Worm (Caenorhabditis elegans) whole organism, young adult: ENCODE data around the gene ttc-37.

Source experiments
- B0336.3 ChIP-seq: fragments of 200-800 bp; sonication (Bioruptor generic); IDR thresholded peaks from 2 replicates; pipeline ENCODE4 v1.3.6; 2022; ENCODE audit warnings: missing genetic modification characterization, missing compliant biosample characterization
- F22D6.2 ChIP-seq: sonication (generic microtip); optimal IDR thresholded peaks from 2 replicates; lab custom pipeline; 2016; ENCODE audit warnings: mild to moderate bottlenecking, missing genetic modification characterization, missing compliant biosample characterization
- F23B12.7 ChIP-seq: sonication (generic microtip); optimal IDR thresholded peaks from 2 replicates; lab custom pipeline; 2017; ENCODE audit warnings: missing genetic modification characterization, mild to moderate bottlenecking, missing compliant biosample characterization, antibody characterized with exemption, moderate library complexity; ENCODE audit not compliant: insufficient read depth
- F33H1.4 ChIP-seq: fragments of 200-800 bp; sonication (Bioruptor generic); IDR thresholded peaks from 2 replicates; pipeline ENCODE4 v1.3.6; 2022; ENCODE audit warnings: missing genetic modification reagents, missing genetic modification characterization, missing compliant biosample characterization
- F37B4.10 ChIP-seq: fragments of 200-800 bp; sonication (Bioruptor generic); IDR thresholded peaks from 2 replicates; pipeline ENCODE4 v1.3.6; 2022; ENCODE audit warnings: missing genetic modification characterization, missing compliant biosample characterization
- F55B11.4 ChIP-seq: sonication (generic microtip); optimal IDR thresholded peaks from 2 replicates; lab custom pipeline; 2016; ENCODE audit warnings: missing compliant biosample characterization, missing genetic modification characterization, borderline replicate concordance; ENCODE audit not compliant: insufficient read depth
- F57A8.1 ChIP-seq: fragments of 200-800 bp; sonication (Bioruptor generic); optimal IDR thresholded peaks from 2 replicates; lab custom pipeline; 2018; ENCODE audit warnings: mild to moderate bottlenecking, missing genetic modification characterization, moderate library complexity, missing compliant biosample characterization
- F57C9.4 ChIP-seq: sonication (generic microtip); optimal IDR thresholded peaks from 2 replicates; lab custom pipeline; 2017; ENCODE audit warnings: mild to moderate bottlenecking, missing genetic modification characterization, missing compliant biosample characterization
- T07F8.4 ChIP-seq: sonication (generic microtip); optimal IDR thresholded peaks from 2 replicates; lab custom pipeline; 2016; ENCODE audit warnings: mild to moderate bottlenecking, missing genetic modification characterization, moderate library complexity, missing compliant biosample characterization
- Y53F4B.3 ChIP-seq: fragments of 200-800 bp; sonication (Bioruptor generic); IDR thresholded peaks from 2 replicates; pipeline ENCODE4 v1.3.6; 2022; ENCODE audit warnings: missing genetic modification reagents, missing genetic modification characterization, missing compliant biosample characterization
- ZK185.1 ChIP-seq: sonication (generic microtip); optimal IDR thresholded peaks from 2 replicates; lab custom pipeline; 2016; ENCODE audit warnings: mild to moderate bottlenecking, missing genetic modification characterization, missing compliant biosample characterization; ENCODE audit not compliant: poor library complexity, severe bottlenecking
- akir-1 ChIP-seq: fragments of 200-800 bp; sonication (Bioruptor generic); optimal IDR thresholded peaks from 2 replicates; lab custom pipeline; 2018; ENCODE audit warnings: mild to moderate bottlenecking, missing genetic modification characterization, moderate library complexity, missing compliant biosample characterization
- aptf-3 ChIP-seq: fragments of 200-800 bp; sonication (Bioruptor generic); IDR thresholded peaks from 2 replicates; pipeline ENCODE4 v1.3.6; 2022; ENCODE audit warnings: missing genetic modification characterization, missing compliant biosample characterization
- attf-5 ChIP-seq: fragments of 200-800 bp; sonication (Bioruptor generic); optimal IDR thresholded peaks from 2 replicates; lab custom pipeline; 2018; ENCODE audit warnings: mild to moderate bottlenecking, missing genetic modification characterization, missing compliant biosample characterization
- attf-6 ChIP-seq: fragments of 200-800 bp; sonication (Bioruptor generic); IDR thresholded peaks from 2 replicates; pipeline ENCODE4 v1.3.6; 2022; ENCODE audit warnings: missing genetic modification reagents, missing genetic modification characterization, missing compliant biosample characterization
- cebp-1 ChIP-seq, 2 experiments: fragments of 200-800 bp in 1 of 2; sonication (Bioruptor generic) in 1 of 2; sonication (generic microtip) in 1 of 2; IDR thresholded peaks in 1 of 2; optimal IDR thresholded peaks in 1 of 2; 2 replicates each; pipeline versions ENCODE4 v1.3.6 to Lab custom; 2017 to 2022; ENCODE audit warnings: missing compliant biosample characterization in 2 of 2, missing genetic modification characterization in 2 of 2, mild to moderate bottlenecking in 1 of 2, missing genetic modification reagents in 1 of 2, moderate library complexity in 1 of 2
- cebp-2 ChIP-seq: fragments of 200-800 bp; sonication (Bioruptor generic); IDR thresholded peaks from 2 replicates; pipeline ENCODE4 v1.3.6; 2022; ENCODE audit warnings: missing genetic modification characterization, missing compliant biosample characterization
- ceh-58 ChIP-seq: fragments of 200-800 bp; sonication (Bioruptor generic); IDR thresholded peaks from 2 replicates; pipeline ENCODE4 v1.3.6; 2022; ENCODE audit warnings: missing genetic modification characterization, missing compliant biosample characterization
- dox-1 ChIP-seq: fragments of 200-800 bp; sonication (Bioruptor generic); IDR thresholded peaks from 2 replicates; pipeline ENCODE4 v1.3.6; 2022; ENCODE audit warnings: missing genetic modification reagents, missing genetic modification characterization, missing compliant biosample characterization
- efl-1 ChIP-seq: fragments of 150-350 bp; optimal IDR thresholded peaks from 2 replicates; lab custom pipeline; 2014; ENCODE audit warnings: missing biosample characterization, missing genetic modification reagents, missing genetic modification characterization
- him-1 ChIP-seq: sonication (generic microtip); optimal IDR thresholded peaks from 2 replicates; lab custom pipeline; 2016; ENCODE audit warnings: missing genotype, missing genetic modification reagents, missing genetic modification characterization, missing compliant biosample characterization
- lag-1 ChIP-seq: fragments of 200-800 bp; sonication (Bioruptor generic); IDR thresholded peaks from 2 replicates; pipeline ENCODE4 v1.3.6; 2022; ENCODE audit warnings: missing genetic modification reagents, missing genetic modification characterization, missing compliant biosample characterization
- let-526 ChIP-seq: fragments of 200-800 bp; sonication (Bioruptor generic); IDR thresholded peaks from 2 replicates; pipeline ENCODE4 v1.3.6; 2022; ENCODE audit warnings: missing genetic modification reagents, missing genetic modification characterization, missing compliant biosample characterization
- lin-26 ChIP-seq: fragments of 200-800 bp; sonication (Bioruptor generic); IDR thresholded peaks from 2 replicates; pipeline ENCODE4 v1.3.6; 2022; ENCODE audit warnings: missing genetic modification reagents, missing genetic modification characterization, missing compliant biosample characterization
- madf-10 ChIP-seq: sonication (generic microtip); optimal IDR thresholded peaks from 2 replicates; lab custom pipeline; 2016; ENCODE audit warnings: mild to moderate bottlenecking, missing genetic modification characterization, missing compliant biosample characterization
- madf-3 ChIP-seq: fragments of 200-800 bp; sonication (Bioruptor generic); IDR thresholded peaks from 2 replicates; pipeline ENCODE4 v1.3.6; 2022; ENCODE audit warnings: missing genetic modification reagents, missing genetic modification characterization, missing compliant biosample characterization
- madf-6 ChIP-seq: fragments of 200-800 bp; sonication (Bioruptor generic); IDR thresholded peaks from 2 replicates; pipeline ENCODE4 v1.3.6; 2022; ENCODE audit warnings: missing genetic modification reagents, missing genetic modification characterization, missing compliant biosample characterization
- mel-28 ChIP-seq: sonication (generic microtip); optimal IDR thresholded peaks from 2 replicates; lab custom pipeline; 2016; ENCODE audit warnings: borderline replicate concordance, mild to moderate bottlenecking, missing genetic modification characterization, missing compliant biosample characterization
- nfya-2 ChIP-seq: fragments of 200-800 bp; sonication (Bioruptor generic); IDR thresholded peaks from 2 replicates; pipeline ENCODE4 v1.3.6; 2022; ENCODE audit warnings: missing genetic modification reagents, missing genetic modification characterization, missing compliant biosample characterization
- nhr-120 ChIP-seq: fragments of 200-800 bp; sonication (Bioruptor generic); IDR thresholded peaks from 2 replicates; pipeline ENCODE4 v1.3.6; 2022; ENCODE audit warnings: missing genetic modification characterization, missing compliant biosample characterization
- pha-4 ChIP-seq: fragments of 150-350 bp; sonication (generic microtip); optimal IDR thresholded peaks from 2 replicates; lab custom pipeline; 2014; ENCODE audit warnings: missing biosample characterization, missing genetic modification reagents, missing genetic modification characterization
- rec-8 ChIP-seq, 2 experiments: sonication (generic microtip); optimal IDR thresholded peaks; 2 replicates each; lab custom pipeline; 2016; ENCODE audit warnings: mild to moderate bottlenecking in 2 of 2, missing genetic modification characterization in 2 of 2, missing genetic modification reagents in 2 of 2, missing genotype in 2 of 2, missing biosample characterization in 1 of 2, missing compliant biosample characterization in 1 of 2, moderate library complexity in 1 of 2
- sdz-38 ChIP-seq: sonication (generic microtip); optimal IDR thresholded peaks from 2 replicates; lab custom pipeline; 2016; ENCODE audit warnings: missing genotype, missing genetic modification characterization, missing compliant biosample characterization
- snpc-1.3 ChIP-seq: sonication (generic microtip); optimal IDR thresholded peaks from 2 replicates; lab custom pipeline; 2017; ENCODE audit warnings: missing genetic modification characterization, mild to moderate bottlenecking, missing compliant biosample characterization, antibody characterized with exemption, moderate library complexity, missing genotype, missing genetic modification reagents; ENCODE audit not compliant: insufficient read depth
- snpc-4 ChIP-seq, 5 experiments: fragments of 150-350 bp in 1 of 5; sonication (generic microtip) in 4 of 5; optimal IDR thresholded peaks; 2 replicates each; lab custom pipeline; 2014 to 2018; ENCODE audit warnings: missing genetic modification characterization in 5 of 5, missing biosample characterization in 3 of 5, antibody characterized with exemption in 2 of 5, mild to moderate bottlenecking in 2 of 5, missing compliant biosample characterization in 2 of 5, missing genotype in 2 of 5, moderate library complexity in 2 of 5, missing genetic modification reagents in 1 of 5
- unc-62 ChIP-seq: fragments of 150-350 bp; optimal IDR thresholded peaks from 2 replicates; lab custom pipeline; 2014; ENCODE audit warnings: missing biosample characterization, missing genetic modification reagents, missing genetic modification characterization
- ztf-22 ChIP-seq: fragments of 200-800 bp; sonication (Bioruptor generic); optimal IDR thresholded peaks from 2 replicates; lab custom pipeline; 2018; ENCODE audit warnings: mild to moderate bottlenecking, missing genetic modification characterization, moderate library complexity, missing compliant biosample characterization
- ztf-3 ChIP-seq: fragments of 200-800 bp; sonication (Bioruptor generic); optimal IDR thresholded peaks from 2 replicates; lab custom pipeline; 2018; ENCODE audit warnings: mild to moderate bottlenecking, missing genetic modification characterization, missing compliant biosample characterization

Gene ttc-37

ce11 chrV:5228513-5228912, 24.2 kb downstream of the ttc-37 start:
- TF ChIP-seq lin-26 (GFP tag; lab: Robert Waterston, UW), result no peak
- no peak for TF ChIP-seq madf-10
- no peak for TF ChIP-seq madf-3
- TF ChIP-seq F57A8.1 (GFP tag; lab: Kevin White, UChicago), result no peak
- 0 out of 2 replicates have a peak, but pooled peaks have one; percentile 13 for TF ChIP-seq madf-6 (GFP tag; lab: Robert Waterston, UW)

- TF ChIP-seq F37B4.10 (GFP tag; lab: Robert Waterston, UW) (no peak), nhr-120 (GFP tag; lab: Robert Waterston, UW) (no peak), rec-8 (tag; optimal IDR thresholded peaks at IDR 0.05; lab: Kevin White, UChicago) (no peak), sdz-38 (tag; lab: Kevin White, UChicago) (no peak), ceh-58 (GFP tag; lab: Robert Waterston, UW) (no peak), ztf-22 (GFP tag; lab: Kevin White, UChicago) (no peak), cebp-1 (GFP tag; IDR thresholded peaks at IDR 0.05; lab: Robert Waterston, UW) (peak; percentile 81), cebp-1 (tag; optimal IDR thresholded peaks at IDR 0.05; lab: Kevin White, UChicago) (peak; percentile 96)
These were observed 29.5 kb downstream of the ttc-37 start, which contains the start of gene cest-32 for ce11 chrV:5233777-5234176. Gene cest-32 (minus strand): TSS chrV:5233891.

ce11 chrV:5237116-5237515, 32.8 kb downstream of the ttc-37 start, which contains the start of gene cest-35.2:
Gene cest-35.2 (minus strand): TSS chrV:5237216.
- TF ChIP-seq attf-5 (no peak), madf-10 (no peak), aptf-3 (GFP tag; lab: Robert Waterston, UW) (no peak), F55B11.4 (tag; lab: Kevin White, UChicago) (no peak), let-526 (no peak), F57A8.1 (GFP tag; lab: Kevin White, UChicago) (no peak), ZK185.1 (tag; lab: Kevin White, UChicago) (no peak), F33H1.4 (no peak)

- TF ChIP-seq Y53F4B.3 (GFP tag; lab: Robert Waterston, UW), result no peak
- no peak for TF ChIP-seq dox-1 (GFP tag; lab: Robert Waterston, UW)
- TF ChIP-seq akir-1 (GFP tag; lab: Kevin White, UChicago), result no peak
- TF ChIP-seq T07F8.4, result no peak
- TF ChIP-seq unc-62 (GFP tag; lab: Kevin White, UChicago), result no peak
- TF ChIP-seq ztf-3, result no peak
- no peak for TF ChIP-seq mel-28 (tag; lab: Kevin White, UChicago)
- TF ChIP-seq sdz-38 (tag; lab: Kevin White, UChicago), result no peak
These were observed 35.1 kb downstream of the ttc-37 start, which contains the start of gene C52A10.3 for ce11 chrV:5239404-5239803. Gene C52A10.3 (minus strand): TSS chrV:5239504.

ce11 chrV:5239903-5240302, 35.6 kb downstream of the ttc-37 start, which contains the start of gene B0238.15:
Gene B0238.15 (plus strand): TSS chrV:5240203.
- peak; percentile 47 for TF ChIP-seq madf-6 (GFP tag; lab: Robert Waterston, UW)
- no peak for TF ChIP-seq aptf-3 (GFP tag; lab: Robert Waterston, UW)
- peak; percentile 3 for TF ChIP-seq efl-1 (GFP tag; lab: Kevin White, UChicago)

- TF ChIP-seq pha-4 (tag; lab: Kevin White, UChicago), result no peak
- no peak for TF ChIP-seq F23B12.7 (tag; lab: Kevin White, UChicago)
- no peak for TF ChIP-seq snpc-1.3
- no peak for TF ChIP-seq snpc-4 (GFP tag; optimal IDR thresholded peaks at IDR 0.05; lab: Kevin White, UChicago)
- TF ChIP-seq snpc-4 (tag; optimal IDR thresholded peaks at IDR 0.05; lab: Kevin White, UChicago), result no peak
- TF ChIP-seq F57C9.4 (tag; lab: Kevin White, UChicago), result no peak
- no peak for TF ChIP-seq him-1 (tag; lab: Kevin White, UChicago)
- TF ChIP-seq madf-10, result no peak
- no peak for TF ChIP-seq nfya-2 (GFP tag; lab: Robert Waterston, UW)
- no peak for TF ChIP-seq cebp-2 (GFP tag; lab: Robert Waterston, UW)
- TF ChIP-seq lag-1 (GFP tag; lab: Robert Waterston, UW), result no peak
- no peak for TF ChIP-seq unc-62 (GFP tag; lab: Kevin White, UChicago)
- TF ChIP-seq B0336.3 (GFP tag; lab: Robert Waterston, UW), result no peak
- no peak for TF ChIP-seq F22D6.2 (tag; lab: Kevin White, UChicago)
- no peak for TF ChIP-seq attf-6 (GFP tag; lab: Robert Waterston, UW)
These were observed 38.8 kb downstream of the ttc-37 start, which contains the start of gene cest-35.1 for ce11 chrV:5243036-5243435. Gene cest-35.1 (minus strand): TSS chrV:5243136.
